Fruit fly (Drosophila melanogaster) whole organism, embryonic: ENCODE data around the gene CG7536.

Experiments used
- Atf6 ChIP-seq: fragments of 200-800 bp; sonication (Bioruptor generic); IDR thresholded peaks from 2 replicates; pipeline ENCODE4 v1.3.6; 2022; ENCODE audit warnings: missing biosample characterization, missing genetic modification characterization
- CG1024 ChIP-seq: fragments of 200-800 bp; sonication (Bioruptor generic); IDR thresholded peaks from 2 replicates; pipeline ENCODE4 v1.3.6; 2022; ENCODE audit warnings: missing biosample characterization, missing genetic modification characterization
- CG11456 ChIP-seq: fragments of 200-800 bp; sonication (Bioruptor generic); IDR thresholded peaks from 3 replicates; pipeline ENCODE4 v1.3.6; 2022; ENCODE audit warnings: missing biosample characterization, missing genetic modification characterization
- CG14710 ChIP-seq: fragments of 200-800 bp; sonication (Bioruptor generic); optimal IDR thresholded peaks from 3 replicates; lab custom pipeline; 2019; ENCODE audit warnings: missing biosample characterization, mild to moderate bottlenecking, missing genetic modification characterization, moderate library complexity
- CG15514 ChIP-seq: fragments of 200-800 bp; sonication (Bioruptor generic); optimal IDR thresholded peaks from 3 replicates; lab custom pipeline; 2017; ENCODE audit warnings: missing biosample characterization, missing genetic modification characterization, mild to moderate bottlenecking, moderate library complexity, missing genetic modification reagents
- CG16813 ChIP-seq: fragments of 200-800 bp; sonication (Bioruptor generic); IDR thresholded peaks from 3 replicates; pipeline ENCODE4 v1.3.6; 2022; ENCODE audit warnings: missing biosample characterization, missing genetic modification characterization; ENCODE audit not compliant: partially characterized antibody
- CG17186 ChIP-seq: fragments of 200-800 bp; sonication (Bioruptor generic); optimal IDR thresholded peaks from 3 replicates; lab custom pipeline; 2017; ENCODE audit warnings: missing biosample characterization, missing genetic modification reagents, missing genetic modification characterization
- CG17359 ChIP-seq: fragments of 200-800 bp; sonication (Bioruptor generic); optimal IDR thresholded peaks from 3 replicates; lab custom pipeline; 2018; ENCODE audit warnings: missing biosample characterization, mild to moderate bottlenecking, missing genetic modification characterization, moderate library complexity
- CG1792 ChIP-seq: fragments of 200-800 bp; sonication (Bioruptor generic); optimal IDR thresholded peaks from 2 replicates; lab custom pipeline; 2016; ENCODE audit warnings: missing biosample characterization, missing genetic modification characterization
- CG2202 ChIP-seq: fragments of 200-800 bp; sonication (Bioruptor generic); optimal IDR thresholded peaks from 2 replicates; lab custom pipeline; 2018; ENCODE audit warnings: missing biosample characterization, mild to moderate bottlenecking, missing genetic modification characterization
- CG2712 ChIP-seq: fragments of 200-800 bp; optimal IDR thresholded peaks from 3 replicates; lab custom pipeline; 2019; ENCODE audit warnings: missing biosample characterization, mild to moderate bottlenecking, missing genetic modification characterization, moderate library complexity
- CG32532 ChIP-seq: fragments of 200-800 bp; sonication (Bioruptor generic); IDR thresholded peaks from 2 replicates; pipeline ENCODE4 v1.3.6; 2022; ENCODE audit warnings: missing biosample characterization, missing genetic modification characterization
- CG33557 ChIP-seq: fragments of 200-800 bp; sonication (Bioruptor generic); optimal IDR thresholded peaks from 2 replicates; lab custom pipeline; 2019; ENCODE audit warnings: missing biosample characterization, mild to moderate bottlenecking, missing genetic modification characterization, moderate library complexity
- CG3407 ChIP-seq: fragments of 200-800 bp; sonication (Bioruptor generic); optimal IDR thresholded peaks from 2 replicates; lab custom pipeline; 2018; ENCODE audit warnings: missing biosample characterization, mild to moderate bottlenecking, missing genetic modification characterization
- CG34224 ChIP-seq: fragments of 200-800 bp; sonication (Bioruptor generic); IDR thresholded peaks from 3 replicates; pipeline ENCODE4 v1.3.6; 2022; ENCODE audit warnings: missing biosample characterization, missing genetic modification characterization; ENCODE audit not compliant: partially characterized antibody
- CG42726 ChIP-seq: fragments of 200-800 bp; sonication (Bioruptor generic); IDR thresholded peaks from 2 replicates; pipeline ENCODE4 v1.3.6; 2022; ENCODE audit warnings: missing biosample characterization, missing genetic modification characterization; ENCODE audit not compliant: partially characterized antibody
- CG5245 ChIP-seq: fragments of 200-800 bp; sonication (Bioruptor generic); optimal IDR thresholded peaks from 3 replicates; lab custom pipeline; 2016; ENCODE audit warnings: missing biosample characterization, missing genetic modification characterization
- CG5953 ChIP-seq: fragments of 200-800 bp; sonication (Bioruptor generic); IDR thresholded peaks from 2 replicates; pipeline ENCODE4 v1.3.6; 2022; ENCODE audit warnings: missing biosample characterization, missing genetic modification characterization
- CG6791 ChIP-seq: fragments of 200-800 bp; sonication (Bioruptor generic); IDR thresholded peaks from 3 replicates; pipeline ENCODE4 v1.3.6; 2022; ENCODE audit warnings: missing biosample characterization, missing genetic modification characterization; ENCODE audit not compliant: partially characterized antibody
- CG7963 ChIP-seq: fragments of 200-800 bp; sonication (Bioruptor generic); IDR thresholded peaks from 3 replicates; pipeline ENCODE4 v1.3.6; 2022; ENCODE audit warnings: missing biosample characterization, missing genetic modification characterization; ENCODE audit not compliant: partially characterized antibody
- Deaf1 ChIP-seq: fragments of 200-800 bp; optimal IDR thresholded peaks from 3 replicates; lab custom pipeline; 2019; ENCODE audit warnings: missing biosample characterization, mild to moderate bottlenecking, missing genetic modification characterization, moderate library complexity
- Dll ChIP-seq: fragments of 200-800 bp; sonication (Bioruptor generic); IDR thresholded peaks from 4 replicates; pipeline ENCODE4 v1.3.6; 2022; ENCODE audit warnings: missing biosample characterization, missing genetic modification characterization; ENCODE audit not compliant: partially characterized antibody
- Dref ChIP-seq: fragments of 200-800 bp; sonication (Bioruptor generic); IDR thresholded peaks from 2 replicates; pipeline ENCODE4 v1.3.6; 2022; ENCODE audit warnings: missing biosample characterization, missing genetic modification characterization
- Eip74EF ChIP-seq, 2 experiments: fragments of 200-800 bp in 1 of 2; fragments of >200 bp in 1 of 2; sonication (Bioruptor generic) in 1 of 2; optimal IDR thresholded peaks; 2 replicates each; lab custom pipeline; 2017 to 2019; ENCODE audit warnings: missing biosample characterization in 2 of 2, missing genetic modification characterization in 2 of 2, mild to moderate bottlenecking in 1 of 2, moderate library complexity in 1 of 2
- Fer3 ChIP-seq: fragments of 200-800 bp; sonication (Bioruptor generic); optimal IDR thresholded peaks from 2 replicates; lab custom pipeline; 2018; ENCODE audit warnings: missing biosample characterization, mild to moderate bottlenecking, missing genetic modification characterization, moderate library complexity
- Hr51 ChIP-seq, 2 experiments: fragments of 200-800 bp; sonication (Bioruptor generic); optimal IDR thresholded peaks; 2 replicates in 1 of 2; 3 replicates in 1 of 2; lab custom pipeline; 2016 to 2018; ENCODE audit warnings: missing biosample characterization in 2 of 2, missing genetic modification characterization in 2 of 2, mild to moderate bottlenecking in 1 of 2, moderate library complexity in 1 of 2
- MTF-1 ChIP-seq: fragments of 200-800 bp; sonication (Bioruptor generic); optimal IDR thresholded peaks from 2 replicates; lab custom pipeline; 2018; ENCODE audit warnings: missing biosample characterization, mild to moderate bottlenecking, missing genetic modification characterization, borderline replicate concordance
- NC2β ChIP-seq: fragments of 200-800 bp; sonication (Bioruptor generic); optimal IDR thresholded peaks from 2 replicates; lab custom pipeline; 2016; ENCODE audit warnings: missing biosample characterization, missing genetic modification characterization
- ac ChIP-seq: fragments of 200-800 bp; sonication (Bioruptor generic); optimal IDR thresholded peaks from 3 replicates; lab custom pipeline; 2017; ENCODE audit warnings: missing biosample characterization, mild to moderate bottlenecking, missing genetic modification characterization
- bbx ChIP-seq: fragments of 200-800 bp; sonication (Bioruptor generic); IDR thresholded peaks from 2 replicates; pipeline ENCODE4 v1.3.6; 2022; ENCODE audit warnings: missing biosample characterization, missing genetic modification characterization; ENCODE audit not compliant: partially characterized antibody
- bsh ChIP-seq, 2 experiments: fragments of 200-800 bp; sonication (Bioruptor generic); optimal IDR thresholded peaks; 2 replicates each; lab custom pipeline; 2017 to 2018; ENCODE audit warnings: mild to moderate bottlenecking in 2 of 2, missing biosample characterization in 2 of 2, missing genetic modification characterization in 2 of 2, moderate library complexity in 1 of 2
- chm ChIP-seq: fragments of 200-800 bp; sonication (Bioruptor generic); IDR thresholded peaks from 2 replicates; pipeline ENCODE4 v1.3.6; 2022; ENCODE audit warnings: missing biosample characterization, missing genetic modification characterization
- crp ChIP-seq, 2 experiments: fragments of 200-800 bp; sonication (Bioruptor generic); optimal IDR thresholded peaks; 2 replicates in 1 of 2; 3 replicates in 1 of 2; lab custom pipeline; 2017; ENCODE audit warnings: missing biosample characterization in 2 of 2, missing genetic modification characterization in 2 of 2, mild to moderate bottlenecking in 1 of 2, moderate library complexity in 1 of 2
- eve ChIP-seq, 2 experiments: fragments of >200 bp; optimal IDR thresholded peaks; 2 replicates each; lab custom pipeline; 2017; ENCODE audit warnings: missing biosample characterization in 2 of 2, missing genetic modification characterization in 2 of 2
- fd96Cb ChIP-seq: fragments of 200-800 bp; sonication (Bioruptor generic); optimal IDR thresholded peaks from 2 replicates; lab custom pipeline; 2018; ENCODE audit warnings: missing biosample characterization, mild to moderate bottlenecking, missing genetic modification characterization, moderate library complexity
- inv ChIP-seq: fragments of 200-800 bp; sonication (Bioruptor generic); IDR thresholded peaks from 2 replicates; pipeline ENCODE4 v1.3.6; 2022; ENCODE audit warnings: missing biosample characterization, missing genetic modification characterization; ENCODE audit not compliant: partially characterized antibody
- mld ChIP-seq: fragments of 200-800 bp; sonication (Bioruptor generic); IDR thresholded peaks from 3 replicates; pipeline ENCODE4 v1.3.6; 2022; ENCODE audit warnings: missing biosample characterization, missing genetic modification characterization; ENCODE audit not compliant: partially characterized antibody
- nau ChIP-seq: fragments of 200-800 bp; sonication (Bioruptor generic); optimal IDR thresholded peaks from 3 replicates; lab custom pipeline; 2017; ENCODE audit warnings: missing biosample characterization, mild to moderate bottlenecking, missing genetic modification characterization, missing genetic modification reagents
- peb ChIP-seq: fragments of 200-800 bp; sonication (Bioruptor generic); IDR thresholded peaks from 2 replicates; pipeline ENCODE4 v1.3.6; 2022; ENCODE audit warnings: missing biosample characterization, missing genetic modification characterization
- pzg ChIP-seq: fragments of 200-800 bp; sonication (Bioruptor generic); optimal IDR thresholded peaks from 3 replicates; lab custom pipeline; 2018; ENCODE audit warnings: missing biosample characterization, mild to moderate bottlenecking, missing genetic modification characterization, moderate library complexity
- sens ChIP-seq: fragments of 200-800 bp; sonication (Bioruptor generic); peaks from one replicate; lab custom pipeline; 2016; ENCODE audit warnings: missing biosample characterization, missing genetic modification characterization
- seq ChIP-seq: fragments of 200-800 bp; sonication (Bioruptor generic); IDR thresholded peaks from 2 replicates; pipeline ENCODE4 v1.3.6; 2022; ENCODE audit warnings: missing biosample characterization, missing genetic modification characterization
- vnd ChIP-seq: fragments of 200-800 bp; sonication (Bioruptor generic); IDR thresholded peaks from 3 replicates; pipeline ENCODE4 v1.3.6; 2022; ENCODE audit warnings: missing biosample characterization, missing genetic modification characterization; ENCODE audit not compliant: partially characterized antibody
- wek ChIP-seq: fragments of 200-800 bp; sonication (Bioruptor generic); optimal IDR thresholded peaks from 3 replicates; lab custom pipeline; 2018; ENCODE audit warnings: missing biosample characterization, mild to moderate bottlenecking, missing genetic modification characterization, moderate library complexity

Gene CG7536

DNA sequence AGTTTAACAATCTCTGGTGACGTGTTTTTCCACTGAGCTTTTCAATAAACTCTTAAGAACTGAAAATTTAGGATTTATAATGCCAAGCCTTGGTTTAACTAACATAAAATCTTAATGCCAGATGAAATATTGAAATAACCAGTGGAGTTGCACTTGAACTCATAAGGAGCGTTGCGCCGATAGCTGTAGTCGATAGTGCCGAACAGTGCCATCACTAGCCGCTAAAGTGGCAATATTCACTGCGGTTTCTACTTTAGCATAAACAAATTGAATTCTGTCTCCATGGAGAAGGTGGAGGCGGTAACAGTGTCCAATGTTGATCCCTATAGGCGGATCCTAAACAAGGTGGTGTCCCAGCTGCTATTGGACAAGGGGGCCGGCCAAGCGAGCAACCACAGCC is 13.4 kb upstream of the CG7536 start, which contains the start of gene Taf8 (continued):
- 0 out of 3 replicates have a peak, but pooled peaks have one; percentile 47 for TF ChIP-seq CG11456

DNA sequence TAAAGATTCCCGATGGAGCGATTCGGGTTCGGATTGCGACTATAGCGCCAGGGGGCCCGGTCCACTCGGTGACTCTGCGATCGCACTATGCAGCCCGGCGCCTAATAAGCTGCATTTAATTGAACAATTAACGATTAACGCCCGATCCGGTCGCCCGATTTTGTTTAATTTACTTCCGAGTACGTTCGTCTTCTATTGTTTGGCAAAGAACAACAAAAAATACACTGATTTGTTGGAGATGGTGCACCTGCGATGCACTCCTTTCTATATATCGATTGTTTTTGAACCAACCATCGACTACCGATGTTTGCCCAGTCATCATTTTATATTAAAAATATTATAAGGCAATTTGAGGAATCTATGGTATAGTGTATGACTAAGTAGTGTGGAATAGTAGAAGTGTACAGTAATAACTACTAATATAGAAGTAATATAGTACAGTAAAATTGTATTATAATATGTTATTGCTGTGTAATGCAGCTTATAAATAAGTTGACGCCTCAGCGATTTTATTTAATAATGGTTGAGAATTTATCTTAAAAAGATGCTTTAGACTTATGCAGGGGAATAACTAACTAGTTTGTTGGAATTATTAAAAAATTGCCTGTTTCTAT is 12.9 kb upstream of the CG7536 start, which contains the start of gene Mvb12:
TSS of gene Mvb12 (minus strand) at position 217 of the 614 bp plus-strand sequence.
- TF ChIP-seq CG33557 (GFP tag; lab: Kevin White, UChicago) (peak; percentile 52), Hr51 (GFP tag; optimal IDR thresholded peaks at IDR 0.05; lab: Kevin White, UChicago) (no peak), CG6791 (GFP tag; lab: Robert Waterston, UW) (peak; percentile 63), bsh (GFP tag; optimal IDR thresholded peaks at IDR 0.05; lab: Kevin White, UChicago) (peak in 1 of 2 experiments; percentile 37), CG7963 (GFP tag; lab: Robert Waterston, UW) (0 out of 3 replicates have a peak, but pooled peaks have one; percentile 40), Dref (GFP tag; lab: Robert Waterston, UW) (peak; percentile 65), CG32532 (GFP tag; lab: Robert Waterston, UW) (0 out of 2 replicates have a peak, but pooled peaks have one; percentile 12), Eip74EF (GFP tag; optimal IDR thresholded peaks at IDR 0.05; lab: Kevin White, UChicago) (peak in 1 of 2 experiments; percentile 76), wek (GFP tag; lab: Kevin White, UChicago) (peak; percentile 30), CG42726 (GFP tag; lab: Robert Waterston, UW) (peak; percentile 58; the same call in 1 of the 2 replicates), fd96Cb (no peak), CG17359 (tag; lab: Kevin White, UChicago) (peak; percentile 5), MTF-1 (no peak), vnd (GFP tag; lab: Robert Waterston, UW) (peak; percentile 19; the same call in 2 of the 3 replicates), CG14710 (peak; percentile 15), pzg (GFP tag; lab: Kevin White, UChicago) (peak; percentile 24), CG16813 (peak; percentile 59), peb (GFP tag; lab: Robert Waterston, UW) (no peak), CG1792 (GFP tag; lab: Kevin White, UChicago) (no peak), CG5245 (GFP tag; lab: Kevin White, UChicago) (no peak), CG1024 (GFP tag; lab: Robert Waterston, UW) (no peak), mld (GFP tag; lab: Robert Waterston, UW) (0 out of 3 replicates have a peak, but pooled peaks have one; percentile 27), seq (GFP tag; lab: Robert Waterston, UW) (0 out of 2 replicates have a peak, but pooled peaks have one; percentile 17), CG17186 (GFP tag; lab: Kevin White, UChicago) (peak; percentile 4), nau (GFP tag; lab: Kevin White, UChicago) (peak; percentile 15), Atf6 (0 out of 2 replicates have a peak, but pooled peaks have one; percentile 18), NC2β (GFP tag; lab: Kevin White, UChicago) (peak; percentile 0), inv (peak; percentile 41; the same call in 1 of the 2 replicates), CG2202 (peak; percentile 17), Dll (no peak; the same call in 3 of the 4 replicates), Deaf1 (peak; percentile 58), CG15514 (peak; percentile 33), CG5953 (no peak), Fer3 (no peak), crp (GFP tag; optimal IDR thresholded peaks at IDR 0.05; lab: Kevin White, UChicago) (no peak), bbx (GFP tag; lab: Robert Waterston, UW) (peak; percentile 74), CG34224 (peak; percentile 18), sens (GFP tag; lab: Kevin White, UChicago) (peak; percentile 77), CG2712 (tag; lab: Kevin White, UChicago) (peak; percentile 18), chm (GFP tag; lab: Robert Waterston, UW) (peak; percentile 48; the same call in 1 of the 2 replicates), CG3407 (GFP tag; lab: Kevin White, UChicago) (peak; percentile 39), eve (GFP tag; optimal IDR thresholded peaks at IDR 0.05; lab: Kevin White, UChicago) (no peak), ac (GFP tag; lab: Kevin White, UChicago) (no peak)
